Worm (Caenorhabditis elegans) whole organism, L4/young adult: ENCODE measurements around the gene rnp-5.

Experiments
- W03F9.2 ChIP-seq: fragments of 150-350 bp; optimal IDR thresholded peaks from 2 replicates; lab custom pipeline; 2014; ENCODE audit warnings: missing biosample characterization, missing genetic modification characterization
- dao-5 ChIP-seq: sonication (generic microtip); optimal IDR thresholded peaks from 2 replicates; lab custom pipeline; 2016; ENCODE audit warnings: missing genotype, missing genetic modification characterization, moderate library complexity, missing compliant biosample characterization
- him-1 ChIP-seq: sonication (generic microtip); optimal IDR thresholded peaks from 2 replicates; lab custom pipeline; 2016; ENCODE audit warnings: missing genotype, missing genetic modification reagents, missing genetic modification characterization, missing compliant biosample characterization

DNA sequence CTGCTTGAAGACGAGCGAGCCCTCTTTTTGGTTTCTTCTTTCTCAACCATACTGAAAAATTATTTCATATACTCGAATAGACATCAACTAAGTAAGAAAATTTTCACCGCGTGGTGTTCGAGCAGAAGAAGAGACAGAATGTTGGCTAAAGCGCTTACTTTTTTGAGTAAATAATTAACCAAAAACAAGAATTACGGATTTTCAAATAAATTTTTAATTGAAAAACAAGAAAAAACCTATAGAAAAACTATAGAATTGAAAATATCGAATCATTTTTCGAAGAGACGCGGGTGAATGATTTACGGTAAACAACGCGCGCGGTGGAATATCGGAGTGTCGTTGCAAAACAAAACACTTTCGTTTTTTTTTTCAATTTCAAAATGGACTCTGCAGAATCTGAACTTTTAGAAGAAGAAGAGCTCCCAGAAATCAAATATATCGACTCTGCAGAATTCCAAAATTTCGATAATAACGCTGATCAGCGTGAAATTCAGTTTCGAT, at the start of gene rnp-5, which contains the start of gene tag-51:
- TF ChIP-seq dao-5: no peak
- TF ChIP-seq him-1 (tag; lab: Kevin White, UChicago): no peak
- no peak for TF ChIP-seq W03F9.2 (tag; lab: Kevin White, UChicago)
